Worm (Caenorhabditis elegans): Measurements from ENCODE around the gene srg-15.

Gene srg-15

ce11 chrII:8742006-8742847 lies 32.0 kb upstream of the srg-15 start (continued):
- TF ChIP-seq lsy-2 (tag; optimal IDR thresholded peaks at IDR 0.05) = peak; percentile 51 to 82
- TF ChIP-seq lin-39 (tag; optimal IDR thresholded peaks at IDR 0.05) = no peak
- no peak for TF ChIP-seq nhr-76 (tag; optimal IDR thresholded peaks at IDR 0.05)
- peak; percentile 81 for TF ChIP-seq unc-130 (tag; optimal IDR thresholded peaks at IDR 0.05)
- TF ChIP-seq zip-4 (GFP tag; optimal IDR thresholded peaks at IDR 0.05) = no peak
- no peak for TF ChIP-seq snpc-4 (tag; optimal IDR thresholded peaks at IDR 0.05)
- TF ChIP-seq ceh-88 (GFP tag; IDR thresholded peaks at IDR 0.05) = no peak
- TF ChIP-seq aly-2 (tag; optimal IDR thresholded peaks at IDR 0.05) = no peak
- TF ChIP-seq snu-23 (GFP tag; optimal IDR thresholded peaks at IDR 0.05) = peak; percentile 87
- TF ChIP-seq mef-2 (tag; optimal IDR thresholded peaks at IDR 0.05) = no peak
- no peak for TF ChIP-seq ceh-63 (GFP tag; optimal IDR thresholded peaks at IDR 0.05)
- TF ChIP-seq nhr-237 (tag; optimal IDR thresholded peaks at IDR 0.05) = no peak
- no peak for TF ChIP-seq ceh-8 (GFP tag; optimal IDR thresholded peaks at IDR 0.05)
- no peak for TF ChIP-seq lin-15B (tag; optimal IDR thresholded peaks at IDR 0.05)
- no peak for TF ChIP-seq ama-1 (optimal IDR thresholded peaks at IDR 0.05)
- no peak for TF ChIP-seq ces-1 (GFP tag; optimal IDR thresholded peaks at IDR 0.05)
- no peak for TF ChIP-seq pag-3 (tag; optimal IDR thresholded peaks at IDR 0.05; ENCODE audit: borderline replicate concordance, insufficient read depth)
- peak; percentile 13 for TF ChIP-seq rnt-1 (tag; optimal IDR thresholded peaks at IDR 0.05)
- TF ChIP-seq ceh-90 (tag; optimal IDR thresholded peaks at IDR 0.05) = no peak
- TF ChIP-seq hlh-4 (tag; optimal IDR thresholded peaks at IDR 0.05) = no peak
- TF ChIP-seq sptf-1 (tag; optimal IDR thresholded peaks at IDR 0.05) = no peak
- TF ChIP-seq efl-1 (optimal IDR thresholded peaks at IDR 0.05) = peak in 1 of 2 experiments; percentile 10
- TF ChIP-seq efl-1 (GFP tag; optimal IDR thresholded peaks at IDR 0.05 in 1 of 2) = peak in 1 of 2 experiments; percentile 89
- TF ChIP-seq Y116A8C.19 (tag; optimal IDR thresholded peaks at IDR 0.05; ENCODE audit: borderline replicate concordance) = no peak
- TF ChIP-seq skn-1 (tag; optimal IDR thresholded peaks at IDR 0.05) = peak; percentile 53
- TF ChIP-seq jun-1 (tag; optimal IDR thresholded peaks at IDR 0.05) = no peak
- no peak for TF ChIP-seq fos-1 (tag; optimal IDR thresholded peaks at IDR 0.05)
- TF ChIP-seq elt-3 (tag; optimal IDR thresholded peaks at IDR 0.05) = peak in 5 of 6 experiments; percentile 29 to 97 (median 64)
- peak; percentile 91 for TF ChIP-seq blmp-1 (tag; optimal IDR thresholded peaks at IDR 0.05)
- TF ChIP-seq alr-1 (tag; optimal IDR thresholded peaks at IDR 0.05; ENCODE audit: borderline replicate concordance) = no peak
- peak; percentile 94 for TF ChIP-seq nhr-90 (tag; optimal IDR thresholded peaks at IDR 0.05; ENCODE audit: poor library complexity)
- no peak for TF ChIP-seq pqm-1 (tag; optimal IDR thresholded peaks at IDR 0.05)
- no peak for TF ChIP-seq nhr-77 (tag; optimal IDR thresholded peaks at IDR 0.05)
- TF ChIP-seq dpl-1 (GFP tag; optimal IDR thresholded peaks at IDR 0.05) = peak in 2 of 3 experiments; percentile 19 to 31
- TF ChIP-seq C04F5.9 (tag; optimal IDR thresholded peaks at IDR 0.05) = no peak
- no peak for TF ChIP-seq fkh-4 (tag; optimal IDR thresholded peaks at IDR 0.05; ENCODE audit: borderline replicate concordance)
- TF ChIP-seq lir-3 (tag; optimal IDR thresholded peaks at IDR 0.05; ENCODE audit: poor library complexity) = peak; percentile 62
- TF ChIP-seq elt-2 (tag; optimal IDR thresholded peaks at IDR 0.05) = no peak
- TF ChIP-seq nhr-12 (tag; optimal IDR thresholded peaks at IDR 0.05) = no peak
- peak; percentile 87 for TF ChIP-seq nhr-19 (GFP tag; conservative IDR thresholded peaks at IDR 0.05)
- TF ChIP-seq unc-62 (GFP tag; optimal IDR thresholded peaks at IDR 0.05) = no peak
- TF ChIP-seq pax-3 (tag; optimal IDR thresholded peaks at IDR 0.05) = no peak
- TF ChIP-seq nhr-47 (tag; optimal IDR thresholded peaks at IDR 0.05) = peak; percentile 79
- TF ChIP-seq mab-9 (GFP tag; IDR thresholded peaks at IDR 0.05) = 0 out of 2 replicates have a peak, but pooled peaks have one; percentile 49
